Worm (Caenorhabditis elegans) whole organism, late embryonic: ENCODE results near the gene T19C4.1.

Experiments
- C08G9.2 ChIP-seq: sonication (generic microtip); optimal IDR thresholded peaks from 2 replicates; lab custom pipeline; 2016; ENCODE audit warnings: mild to moderate bottlenecking, missing genetic modification characterization, moderate library complexity, missing compliant biosample characterization
- C38D4.7 ChIP-seq: fragments of 200-800 bp; sonication (Bioruptor generic); optimal IDR thresholded peaks from 2 replicates; lab custom pipeline; 2018; ENCODE audit warnings: mild to moderate bottlenecking, missing genetic modification characterization, moderate library complexity, missing compliant biosample characterization
- K09A11.1 ChIP-seq: sonication (generic microtip); optimal IDR thresholded peaks from 2 replicates; lab custom pipeline; 2017; ENCODE audit warnings: antibody characterized with exemption, mild to moderate bottlenecking, missing genetic modification characterization, missing compliant biosample characterization; ENCODE audit not compliant: insufficient read depth
- T23F11.4 ChIP-seq: fragments of 200-800 bp; sonication (Bioruptor generic); optimal IDR thresholded peaks from 2 replicates; lab custom pipeline; 2018; ENCODE audit warnings: mild to moderate bottlenecking, missing genetic modification characterization, missing compliant biosample characterization
- ahr-1 ChIP-seq: sonication (generic microtip); optimal IDR thresholded peaks from 2 replicates; lab custom pipeline; 2016; ENCODE audit warnings: missing genetic modification characterization, missing compliant biosample characterization
- ama-1 ChIP-seq: fragments of 150-350 bp; optimal IDR thresholded peaks from 2 replicates; lab custom pipeline; 2014
- ceh-14 ChIP-seq: sonication (generic microtip); optimal IDR thresholded peaks from 2 replicates; lab custom pipeline; 2016; ENCODE audit warnings: missing genotype, missing genetic modification characterization, missing compliant biosample characterization
- ceh-18 ChIP-seq: sonication (generic microtip); optimal IDR thresholded peaks from 2 replicates; lab custom pipeline; 2016; ENCODE audit warnings: missing genetic modification characterization, missing compliant biosample characterization
- ceh-2 ChIP-seq: sonication (generic microtip); optimal IDR thresholded peaks from 2 replicates; lab custom pipeline; 2016; ENCODE audit warnings: missing genotype, missing genetic modification characterization, missing compliant biosample characterization
- ceh-30 ChIP-seq: fragments of 150-350 bp; optimal IDR thresholded peaks from 2 replicates; lab custom pipeline; 2014; ENCODE audit warnings: missing biosample characterization, missing genetic modification characterization
- ceh-34 ChIP-seq: sonication (generic microtip); optimal IDR thresholded peaks from 2 replicates; lab custom pipeline; 2016; ENCODE audit warnings: mild to moderate bottlenecking, missing genetic modification characterization, missing compliant biosample characterization
- ceh-48 ChIP-seq: sonication (generic microtip); optimal IDR thresholded peaks from 2 replicates; lab custom pipeline; 2016; ENCODE audit warnings: missing genetic modification characterization, inconsistent platforms, missing compliant biosample characterization
- ceh-6 ChIP-seq: fragments of 200-800 bp; sonication (Bioruptor generic); optimal IDR thresholded peaks from 2 replicates; lab custom pipeline; 2018; ENCODE audit warnings: mild to moderate bottlenecking, missing genetic modification characterization, missing compliant biosample characterization
- che-1 ChIP-seq: sonication (generic microtip); optimal IDR thresholded peaks from 2 replicates; lab custom pipeline; 2016; ENCODE audit warnings: mild to moderate bottlenecking, missing genetic modification characterization, missing compliant biosample characterization
- dmd-4 ChIP-seq: sonication (generic microtip); optimal IDR thresholded peaks from 2 replicates; lab custom pipeline; 2016; ENCODE audit warnings: borderline replicate concordance, missing genetic modification characterization, missing compliant biosample characterization
- elt-2 ChIP-seq: sonication (generic microtip); optimal IDR thresholded peaks from 2 replicates; lab custom pipeline; 2016; ENCODE audit warnings: missing genetic modification reagents, missing genetic modification characterization, missing compliant biosample characterization
- elt-4 ChIP-seq: sonication (generic microtip); optimal IDR thresholded peaks from 2 replicates; lab custom pipeline; 2016; ENCODE audit warnings: missing genetic modification characterization, missing compliant biosample characterization
- fkh-6 ChIP-seq: sonication (generic microtip); optimal IDR thresholded peaks from 2 replicates; lab custom pipeline; 2016; ENCODE audit warnings: missing genetic modification characterization, missing compliant biosample characterization
- gmeb-2 ChIP-seq: sonication (generic microtip); optimal IDR thresholded peaks from 2 replicates; lab custom pipeline; 2016; ENCODE audit warnings: missing genetic modification characterization, inconsistent platforms, missing compliant biosample characterization
- hlh-15 ChIP-seq: sonication (generic microtip); optimal IDR thresholded peaks from 2 replicates; lab custom pipeline; 2016; ENCODE audit warnings: missing genetic modification characterization, missing compliant biosample characterization
- hlh-6 ChIP-seq: sonication (generic microtip); optimal IDR thresholded peaks from 2 replicates; lab custom pipeline; 2016; ENCODE audit warnings: missing genotype, missing genetic modification characterization, missing compliant biosample characterization
- lim-6 ChIP-seq: sonication (generic microtip); optimal IDR thresholded peaks from 2 replicates; lab custom pipeline; 2016; ENCODE audit warnings: missing genetic modification characterization, missing compliant biosample characterization
- lin-11 ChIP-seq: fragments of 200-800 bp; sonication (Bioruptor generic); optimal IDR thresholded peaks from 2 replicates; lab custom pipeline; 2018; ENCODE audit warnings: mild to moderate bottlenecking, missing genetic modification characterization, missing compliant biosample characterization
- pax-1 ChIP-seq: fragments of 150-350 bp; optimal IDR thresholded peaks from 2 replicates; lab custom pipeline; 2014; ENCODE audit warnings: missing biosample characterization, missing genetic modification characterization
- sdc-2 ChIP-seq: sonication (generic microtip); optimal IDR thresholded peaks from 2 replicates; lab custom pipeline; 2016; ENCODE audit warnings: missing genotype, missing genetic modification characterization, missing compliant biosample characterization
- sox-4 ChIP-seq: sonication (generic microtip); optimal IDR thresholded peaks from 2 replicates; lab custom pipeline; 2017; ENCODE audit warnings: mild to moderate bottlenecking, missing genetic modification characterization, inconsistent platforms, missing compliant biosample characterization
- unc-55 ChIP-seq: sonication (generic microtip); optimal IDR thresholded peaks from 2 replicates; lab custom pipeline; 2017; ENCODE audit warnings: missing biosample characterization, missing genetic modification reagents, missing genetic modification characterization
- zip-5 ChIP-seq: sonication (generic microtip); optimal IDR thresholded peaks from 2 replicates; lab custom pipeline; 2016; ENCODE audit warnings: missing genetic modification characterization, missing compliant biosample characterization

Gene T19C4.1

DNA sequence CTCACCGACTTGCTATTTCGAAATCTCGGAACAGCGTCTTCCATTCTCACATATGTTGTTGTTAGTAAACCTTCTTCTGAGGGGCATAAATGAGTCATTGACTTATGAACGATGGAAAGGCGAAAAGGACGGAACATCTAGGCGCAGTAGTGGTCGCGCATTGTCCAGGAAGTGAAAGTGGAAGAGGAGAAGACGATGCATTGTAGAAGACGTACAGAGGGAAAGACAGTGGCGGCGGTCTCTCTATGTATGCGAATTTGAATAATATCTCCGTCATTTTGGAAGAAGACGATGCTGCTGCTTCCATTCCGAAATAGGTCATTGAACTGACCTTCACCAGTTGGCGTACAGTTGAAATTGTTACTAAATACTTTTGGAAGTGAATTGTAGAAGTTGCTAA lies 48.6 kb downstream of the T19C4.1 start:
- TF ChIP-seq ceh-6 (GFP tag; lab: Kevin White, UChicago): no peak
- TF ChIP-seq ceh-34: no peak
- TF ChIP-seq sox-4 (tag; lab: Kevin White, UChicago): no peak
- no peak for TF ChIP-seq ceh-14 (tag; lab: Kevin White, UChicago)
- TF ChIP-seq K09A11.1 (tag; lab: Kevin White, UChicago): no peak
- no peak for TF ChIP-seq C08G9.2 (tag; lab: Kevin White, UChicago)
- TF ChIP-seq dmd-4 (tag; lab: Kevin White, UChicago): no peak
- no peak for TF ChIP-seq pax-1 (tag; lab: Kevin White, UChicago)
- TF ChIP-seq ceh-48 (tag; lab: Kevin White, UChicago): no peak
- TF ChIP-seq elt-4 (tag; lab: Kevin White, UChicago): no peak
- TF ChIP-seq ceh-18 (tag; lab: Kevin White, UChicago): no peak
- no peak for TF ChIP-seq ceh-30 (tag; lab: Kevin White, UChicago)
- no peak for TF ChIP-seq che-1 (tag; lab: Kevin White, UChicago)
- no peak for TF ChIP-seq unc-55 (GFP tag; lab: Kevin White, UChicago)
- TF ChIP-seq ama-1 (lab: Kevin White, UChicago): no peak
- TF ChIP-seq elt-2 (tag; lab: Kevin White, UChicago): no peak
- no peak for TF ChIP-seq fkh-6 (tag; lab: Kevin White, UChicago)
- TF ChIP-seq hlh-15 (tag; lab: Kevin White, UChicago): no peak
- TF ChIP-seq T23F11.4 (GFP tag; lab: Kevin White, UChicago): no peak

DNA sequence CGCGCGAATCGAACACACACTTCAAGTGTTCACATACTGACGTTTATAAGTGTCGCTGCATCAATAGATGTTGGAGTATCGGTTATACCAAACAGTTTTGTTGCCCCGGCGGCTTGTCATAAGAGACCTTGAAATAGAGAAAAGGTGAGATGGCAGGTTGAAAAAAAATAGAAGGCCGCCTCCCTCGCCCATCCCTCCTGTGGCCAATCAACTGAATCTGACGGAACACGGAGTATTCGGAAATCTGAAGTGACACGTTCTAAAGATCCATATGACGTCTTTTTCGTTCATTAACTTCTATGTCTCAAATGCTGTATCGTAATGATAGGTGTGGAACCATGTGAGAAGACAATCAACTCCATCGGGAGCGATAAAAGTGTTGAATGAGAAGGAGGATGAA lies 50.0 kb downstream of the T19C4.1 start:
- TF ChIP-seq C38D4.7 (GFP tag; lab: Kevin White, UChicago) (no peak), lim-6 (tag; lab: Kevin White, UChicago) (no peak), lin-11 (no peak), T23F11.4 (GFP tag; lab: Kevin White, UChicago) (no peak), sdc-2 (tag; lab: Kevin White, UChicago) (no peak), gmeb-2 (tag; lab: Kevin White, UChicago) (no peak)

DNA sequence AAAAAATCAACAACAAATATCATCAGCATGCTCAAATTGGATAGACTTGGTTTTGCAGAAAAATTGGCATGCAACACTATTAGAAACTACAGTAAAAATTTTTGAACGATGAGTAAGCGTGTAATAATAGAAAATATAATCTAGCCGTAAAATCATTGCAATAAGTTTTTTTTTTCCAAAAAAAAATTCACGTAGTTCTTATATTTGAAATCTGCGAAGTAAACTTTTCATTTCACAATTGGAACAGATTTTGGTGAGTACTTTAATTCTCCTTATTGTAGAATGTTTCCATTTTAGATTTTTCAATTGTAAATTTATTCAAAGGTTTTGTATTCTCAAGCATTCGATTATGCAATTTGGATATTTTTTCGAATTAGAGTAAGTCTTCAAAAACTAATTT lies 50.8 kb downstream of the T19C4.1 start, which contains the start of gene K10D6.3:
TSS of gene K10D6.3 (plus strand) at position 301 of the 400 bp plus-strand sequence.
- TF ChIP-seq che-1 (tag; lab: Kevin White, UChicago): no peak
- no peak for TF ChIP-seq K09A11.1 (tag; lab: Kevin White, UChicago)
- no peak for TF ChIP-seq ceh-48 (tag; lab: Kevin White, UChicago)
- no peak for TF ChIP-seq elt-4 (tag; lab: Kevin White, UChicago)
- no peak for TF ChIP-seq hlh-6 (tag; lab: Kevin White, UChicago)
- TF ChIP-seq zip-5 (tag; lab: Kevin White, UChicago): no peak
- TF ChIP-seq fkh-6 (tag; lab: Kevin White, UChicago): no peak
- TF ChIP-seq ceh-6 (GFP tag; lab: Kevin White, UChicago): no peak
- TF ChIP-seq T23F11.4 (GFP tag; lab: Kevin White, UChicago): no peak
- no peak for TF ChIP-seq C08G9.2 (tag; lab: Kevin White, UChicago)
- no peak for TF ChIP-seq ceh-2
- no peak for TF ChIP-seq ceh-14 (tag; lab: Kevin White, UChicago)
- no peak for TF ChIP-seq ahr-1 (tag; lab: Kevin White, UChicago)
- TF ChIP-seq, all 69 proteins: peak for 0
